Worm (Caenorhabditis elegans): ENCODE results near the gene F37C4.4.

The F37C4.4 gene

DNA sequence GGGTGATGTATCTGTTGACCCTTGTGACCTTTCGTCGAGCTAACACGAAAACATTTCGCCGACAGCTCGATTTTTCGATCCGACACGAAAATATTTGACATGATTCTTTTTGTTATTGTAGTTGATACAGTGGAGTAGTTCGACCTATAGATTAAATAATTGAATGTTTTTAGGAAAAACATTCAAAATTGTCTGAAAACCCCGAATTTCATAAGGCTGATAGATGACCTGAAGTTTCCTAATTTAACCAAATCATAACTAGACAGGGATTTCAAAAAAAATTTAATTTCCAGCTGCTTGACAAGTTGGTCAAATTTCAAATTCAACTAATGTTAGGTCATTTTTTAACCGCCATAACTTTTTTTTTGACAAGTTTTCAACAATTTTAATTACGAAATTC lies 32.0 kb upstream of the F37C4.4 start, which contains the start of gene cal-3:
cal-3 (minus strand) TSS at position 101 of the 400 bp plus-strand sequence.
- TF ChIP-seq hmg-11 (tag; optimal IDR thresholded peaks at IDR 0.05) (no peak), elt-2 (tag; optimal IDR thresholded peaks at IDR 0.05) (no peak), fkh-2 (tag; optimal IDR thresholded peaks at IDR 0.05) (no peak), lin-15B (tag; optimal IDR thresholded peaks at IDR 0.05) (no peak), nhr-23 (tag; optimal IDR thresholded peaks at IDR 0.05) (no peak), ceh-28 (tag; optimal IDR thresholded peaks at IDR 0.05) (no peak), nhr-76 (tag; optimal IDR thresholded peaks at IDR 0.05) (no peak), sea-2 (GFP tag; optimal IDR thresholded peaks at IDR 0.05) (no peak)

DNA sequence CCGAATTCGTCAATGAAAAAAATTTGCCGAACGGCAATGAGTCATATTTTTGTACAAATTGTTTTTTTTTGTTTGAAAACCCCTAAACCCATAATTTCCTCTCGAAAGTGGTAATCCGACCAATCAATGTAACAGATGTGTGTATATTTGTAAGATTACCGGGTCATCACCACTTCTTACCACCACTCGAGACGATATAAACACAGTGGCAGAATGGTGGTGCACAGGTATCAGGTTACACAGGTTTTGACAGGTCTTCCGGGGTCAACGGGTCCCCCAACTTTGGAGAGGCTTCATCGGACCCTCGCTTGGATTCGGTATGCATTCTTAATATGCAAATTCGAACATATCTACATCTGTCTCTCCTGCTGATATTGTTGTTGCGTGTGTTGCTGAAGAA lies 28.4 kb upstream of the F37C4.4 start:
- no peak for TF ChIP-seq sea-2 (GFP tag; optimal IDR thresholded peaks at IDR 0.05)
- TF ChIP-seq nhr-23 (tag; optimal IDR thresholded peaks at IDR 0.05) = no peak
- TF ChIP-seq nfya-1 (tag; optimal IDR thresholded peaks at IDR 0.05; ENCODE audit: insufficient read depth) = no peak
- no peak for TF ChIP-seq nhr-12 (tag; optimal IDR thresholded peaks at IDR 0.05)
- no peak for TF ChIP-seq mdl-1 (tag; optimal IDR thresholded peaks at IDR 0.05)
- TF ChIP-seq unc-39 (tag; optimal IDR thresholded peaks at IDR 0.05) = no peak
- TF ChIP-seq egl-5 (tag; optimal IDR thresholded peaks at IDR 0.05) = no peak

- TF ChIP-seq aly-2 (tag; optimal IDR thresholded peaks at IDR 0.05) (no peak), mdl-1 (tag; optimal IDR thresholded peaks at IDR 0.05) (no peak), lin-15B (tag; optimal IDR thresholded peaks at IDR 0.05) (no peak), nhr-76 (tag; optimal IDR thresholded peaks at IDR 0.05) (no peak), ceh-82 (tag; optimal IDR thresholded peaks at IDR 0.05) (no peak), elt-3 (tag; optimal IDR thresholded peaks at IDR 0.05) (no peak), fos-1 (tag; optimal IDR thresholded peaks at IDR 0.05) (no peak), nhr-77 (tag; optimal IDR thresholded peaks at IDR 0.05) (no peak), elt-1 (tag; optimal IDR thresholded peaks at IDR 0.05) (no peak), egl-27 (tag; optimal IDR thresholded peaks at IDR 0.05) (no peak), snpc-4 (tag; optimal IDR thresholded peaks at IDR 0.05) (no peak), nhr-43 (tag; optimal IDR thresholded peaks at IDR 0.05; ENCODE audit: poor library complexity, severe bottlenecking) (no peak), pqm-1 (tag; optimal IDR thresholded peaks at IDR 0.05) (no peak), ceh-9 (tag; optimal IDR thresholded peaks at IDR 0.05) (no peak)
Measured at ce11 chrIV:3839420-3839819, 27.7 kb upstream of the F37C4.4 start, which contains the start of gene F28F9.2. F28F9.2 (plus strand) TSS chrIV:3839720.

DNA sequence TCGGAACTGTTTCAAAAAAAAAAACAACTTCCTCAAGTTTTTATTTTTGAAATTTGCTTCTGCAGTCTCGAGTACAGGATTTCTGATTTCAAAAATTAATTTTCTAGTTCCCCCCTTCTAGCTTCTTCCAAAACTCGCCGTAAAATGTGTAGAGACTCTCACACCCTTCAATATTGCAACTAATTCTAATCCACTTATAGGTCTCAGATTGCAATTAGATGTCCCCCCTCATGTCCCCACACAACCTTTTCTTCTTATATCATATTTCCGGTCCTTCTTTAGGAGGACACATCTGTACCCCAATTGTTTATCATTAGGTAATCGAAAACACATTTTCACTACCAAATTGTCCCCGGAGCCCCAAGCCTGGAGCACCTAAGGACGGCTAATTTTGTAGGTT lies 26.6 kb upstream of the F37C4.4 start:
- TF ChIP-seq pqm-1 (tag; optimal IDR thresholded peaks at IDR 0.05) = no peak
- TF ChIP-seq nhr-11 (tag; optimal IDR thresholded peaks at IDR 0.05) = no peak
- no peak for TF ChIP-seq lsy-12 (tag; optimal IDR thresholded peaks at IDR 0.05)

DNA sequence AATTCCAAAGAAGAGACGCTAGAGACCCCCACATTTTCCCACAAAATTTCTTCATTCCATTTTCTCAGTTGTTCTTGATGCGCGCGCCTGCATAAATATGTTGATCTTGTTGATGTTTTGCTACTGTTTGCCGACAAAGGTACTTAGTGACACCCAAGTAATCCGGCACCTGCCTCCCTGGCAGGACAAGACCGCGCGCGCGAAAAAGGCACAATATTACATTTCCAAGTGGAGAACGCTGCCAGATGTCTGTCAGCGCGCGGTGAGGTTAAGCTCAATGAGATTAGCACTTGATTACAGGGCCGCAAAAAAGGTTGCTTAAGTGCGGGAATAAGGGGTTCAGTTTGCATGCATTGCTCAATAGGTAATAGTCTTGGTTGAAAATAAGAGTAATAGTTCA lies 25.5 kb upstream of the F37C4.4 start:
- TF ChIP-seq fkh-2 (tag; optimal IDR thresholded peaks at IDR 0.05) (no peak), fos-1 (tag; optimal IDR thresholded peaks at IDR 0.05) (no peak), snpc-4 (tag; optimal IDR thresholded peaks at IDR 0.05) (no peak), nhr-43 (tag; optimal IDR thresholded peaks at IDR 0.05; ENCODE audit: poor library complexity, severe bottlenecking) (no peak), ztf-11 (tag; optimal IDR thresholded peaks at IDR 0.05) (no peak), elt-3 (tag; optimal IDR thresholded peaks at IDR 0.05) (no peak), lsy-12 (tag; optimal IDR thresholded peaks at IDR 0.05) (no peak), jun-1 (tag; optimal IDR thresholded peaks at IDR 0.05) (no peak), R02D3.7 (tag; optimal IDR thresholded peaks at IDR 0.05) (no peak), ceh-16 (tag; optimal IDR thresholded peaks at IDR 0.05) (no peak), skn-1 (tag; optimal IDR thresholded peaks at IDR 0.05) (no peak)

ce11 chrIV:3843019-3843527 lies 24.0 kb upstream of the F37C4.4 start:
- TF ChIP-seq fkh-2 (tag; optimal IDR thresholded peaks at IDR 0.05) = no peak
- TF ChIP-seq nhr-23 (tag; optimal IDR thresholded peaks at IDR 0.05) = no peak
- no peak for TF ChIP-seq ceh-28 (tag; optimal IDR thresholded peaks at IDR 0.05)

Data from whole organism, L3 larva.